Fruit fly (Drosophila melanogaster) whole organism, prepupa: Measurements from ENCODE around the gene CG4935.

ENCODE experiments used
- Blimp-1 ChIP-seq: fragments of 200-800 bp; sonication (Bioruptor generic); optimal IDR thresholded peaks from 3 replicates; lab custom pipeline; 2017; ENCODE audit warnings: missing biosample characterization, missing genetic modification characterization, mild to moderate bottlenecking, moderate library complexity, missing genetic modification reagents
- CG10669 ChIP-seq: fragments of 200-800 bp; sonication (Bioruptor generic); optimal IDR thresholded peaks from 3 replicates; lab custom pipeline; 2018; ENCODE audit warnings: missing biosample characterization, mild to moderate bottlenecking, missing genetic modification characterization, moderate library complexity
- CG11762 ChIP-seq: fragments of 200-800 bp; sonication (Bioruptor generic); optimal IDR thresholded peaks from 3 replicates; lab custom pipeline; 2016; ENCODE audit warnings: missing biosample characterization, missing genetic modification characterization; ENCODE audit not compliant: insufficient read depth
- CG11902 ChIP-seq: fragments of 200-800 bp; sonication (Bioruptor generic); optimal IDR thresholded peaks from 3 replicates; lab custom pipeline; 2016; ENCODE audit warnings: missing biosample characterization, missing genetic modification characterization
- CG15336 ChIP-seq: fragments of 200-800 bp; sonication (Bioruptor generic); IDR thresholded peaks from 2 replicates; pipeline ENCODE4 v1.3.6; 2022; ENCODE audit warnings: missing biosample characterization, missing genetic modification characterization
- CG1621 ChIP-seq: fragments of 200-800 bp; sonication (Bioruptor generic); optimal IDR thresholded peaks from 3 replicates; lab custom pipeline; 2018; ENCODE audit warnings: missing biosample characterization, mild to moderate bottlenecking, missing genetic modification characterization
- CG16779 ChIP-seq: fragments of 200-800 bp; sonication (Bioruptor generic); optimal IDR thresholded peaks from 3 replicates; lab custom pipeline; 2017; ENCODE audit warnings: missing biosample characterization, mild to moderate bottlenecking, missing genetic modification characterization
- CG3032 ChIP-seq: fragments of 200-800 bp; optimal IDR thresholded peaks from 2 replicates; lab custom pipeline; 2019; ENCODE audit warnings: missing biosample characterization, mild to moderate bottlenecking, missing genetic modification characterization, moderate library complexity
- CG31627 ChIP-seq: fragments of 200-800 bp; sonication (Bioruptor generic); optimal IDR thresholded peaks from 3 replicates; lab custom pipeline; 2016; ENCODE audit warnings: missing biosample characterization, missing genetic modification characterization
- CG32006 ChIP-seq: fragments of 200-800 bp; sonication (Bioruptor generic); optimal IDR thresholded peaks from 3 replicates; lab custom pipeline; 2017; ENCODE audit warnings: missing biosample characterization, mild to moderate bottlenecking, missing genetic modification characterization
- CG4318 ChIP-seq: fragments of 200-800 bp; sonication (Bioruptor generic); optimal IDR thresholded peaks from 3 replicates; lab custom pipeline; 2017; ENCODE audit warnings: missing biosample characterization, mild to moderate bottlenecking, missing genetic modification characterization
- CG6163 ChIP-seq: fragments of 200-800 bp; sonication (Bioruptor generic); IDR thresholded peaks from 3 replicates; pipeline ENCODE4 v1.3.6; 2022; ENCODE audit warnings: missing biosample characterization, missing genetic modification characterization
- CG6276 ChIP-seq: fragments of 200-800 bp; sonication (Bioruptor generic); optimal IDR thresholded peaks from 2 replicates; lab custom pipeline; 2017; ENCODE audit warnings: missing biosample characterization, mild to moderate bottlenecking, missing genetic modification characterization
- CG6792 ChIP-seq: fragments of 200-800 bp; sonication (Bioruptor generic); optimal IDR thresholded peaks from 3 replicates; lab custom pipeline; 2016; ENCODE audit warnings: missing biosample characterization, missing genetic modification characterization
- CG6808 ChIP-seq: fragments of 200-800 bp; sonication (Bioruptor generic); optimal IDR thresholded peaks from 3 replicates; lab custom pipeline; 2017; ENCODE audit warnings: missing biosample characterization, missing genetic modification characterization, mild to moderate bottlenecking, moderate library complexity, missing genetic modification reagents
- CG6854 ChIP-seq: fragments of 200-800 bp; sonication (Bioruptor generic); optimal IDR thresholded peaks from 2 replicates; lab custom pipeline; 2017; ENCODE audit warnings: missing biosample characterization, mild to moderate bottlenecking, missing genetic modification characterization
- CG8119 ChIP-seq: fragments of 200-800 bp; sonication (Bioruptor generic); IDR thresholded peaks from 3 replicates; pipeline ENCODE4 v1.3.6; 2022; ENCODE audit warnings: missing biosample characterization, missing genetic modification characterization
- CG8319 ChIP-seq: fragments of 200-800 bp; sonication (Bioruptor generic); optimal IDR thresholded peaks from 3 replicates; lab custom pipeline; 2016; ENCODE audit warnings: missing biosample characterization, missing genetic modification characterization
- CG9139 ChIP-seq: fragments of 200-800 bp; sonication (Bioruptor generic); optimal IDR thresholded peaks from 3 replicates; lab custom pipeline; 2017; ENCODE audit warnings: missing biosample characterization, mild to moderate bottlenecking, missing genetic modification characterization
- Eip75B ChIP-seq: fragments of 200-800 bp; sonication (Bioruptor generic); optimal IDR thresholded peaks from 3 replicates; lab custom pipeline; 2016; ENCODE audit warnings: missing biosample characterization, missing genetic modification characterization
- Eip78C ChIP-seq: fragments of 200-800 bp; sonication (Bioruptor generic); peaks from one replicate; lab custom pipeline; 2016; ENCODE audit warnings: missing biosample characterization, missing genetic modification characterization
- Eip93F ChIP-seq: fragments of 200-800 bp; sonication (Bioruptor generic); optimal IDR thresholded peaks from 2 replicates; lab custom pipeline; 2016; ENCODE audit warnings: missing biosample characterization, mild to moderate bottlenecking, missing genetic modification characterization
- Ets21C ChIP-seq: fragments of 200-800 bp; sonication (Bioruptor generic); optimal IDR thresholded peaks from 3 replicates; lab custom pipeline; 2016; ENCODE audit warnings: missing biosample characterization, missing genetic modification characterization
- Hr38 ChIP-seq: sonication (Bioruptor generic); optimal IDR thresholded peaks from 2 replicates; lab custom pipeline; 2016; ENCODE audit warnings: missing biosample characterization, missing genetic modification characterization
- Hr39 ChIP-seq: fragments of 200-800 bp; sonication (Bioruptor generic); optimal IDR thresholded peaks from 2 replicates; lab custom pipeline; 2016; ENCODE audit warnings: missing biosample characterization, missing genetic modification characterization
- Hr4 ChIP-seq: fragments of 200-800 bp; sonication (Bioruptor generic); optimal IDR thresholded peaks from 3 replicates; lab custom pipeline; 2016; ENCODE audit warnings: missing biosample characterization, missing genetic modification characterization
- Lpt ChIP-seq: fragments of 200-800 bp; sonication (Bioruptor generic); optimal IDR thresholded peaks from 3 replicates; lab custom pipeline; 2016; ENCODE audit warnings: missing biosample characterization, missing genetic modification characterization
- Met ChIP-seq: fragments of 200-800 bp; sonication (Bioruptor generic); optimal IDR thresholded peaks from 3 replicates; lab custom pipeline; 2016; ENCODE audit warnings: missing biosample characterization, missing genetic modification characterization
- Sox102F ChIP-seq: fragments of 200-800 bp; sonication (Bioruptor generic); optimal IDR thresholded peaks from 2 replicates; lab custom pipeline; 2016; ENCODE audit warnings: missing biosample characterization, mild to moderate bottlenecking, missing genetic modification characterization
- Sox14 ChIP-seq: fragments of 200-800 bp; sonication (Bioruptor generic); optimal IDR thresholded peaks from 3 replicates; lab custom pipeline; 2016; ENCODE audit warnings: missing biosample characterization, missing genetic modification characterization
- Sox15 ChIP-seq: fragments of 200-800 bp; sonication (Bioruptor generic); optimal IDR thresholded peaks from 3 replicates; lab custom pipeline; 2016; ENCODE audit warnings: missing biosample characterization, missing genetic modification characterization
- achi ChIP-seq: fragments of 200-800 bp; sonication (Bioruptor generic); optimal IDR thresholded peaks from 3 replicates; lab custom pipeline; 2016; ENCODE audit warnings: missing biosample characterization, missing genetic modification characterization
- acj6 ChIP-seq: fragments of 200-800 bp; sonication (Bioruptor generic); optimal IDR thresholded peaks from 3 replicates; lab custom pipeline; 2016; ENCODE audit warnings: missing biosample characterization, missing genetic modification characterization
- dac ChIP-seq: fragments of 200-800 bp; sonication (Bioruptor generic); optimal IDR thresholded peaks from 2 replicates; lab custom pipeline; 2017; ENCODE audit warnings: missing biosample characterization, mild to moderate bottlenecking, missing genetic modification characterization
- dsx ChIP-seq: fragments of 200-800 bp; optimal IDR thresholded peaks from 3 replicates; lab custom pipeline; 2019; ENCODE audit warnings: missing biosample characterization, mild to moderate bottlenecking, missing genetic modification characterization, moderate library complexity; ENCODE audit not compliant: poor library complexity, severe bottlenecking
- esn ChIP-seq: fragments of 200-800 bp; sonication (Bioruptor generic); optimal IDR thresholded peaks from 2 replicates; lab custom pipeline; 2016; ENCODE audit warnings: missing biosample characterization, mild to moderate bottlenecking, missing genetic modification characterization, moderate library complexity
- fd85E ChIP-seq: fragments of 200-800 bp; sonication (Bioruptor generic); optimal IDR thresholded peaks from 3 replicates; lab custom pipeline; 2016; ENCODE audit warnings: missing biosample characterization, missing genetic modification characterization
- fkh ChIP-seq: fragments of 200-800 bp; sonication (Bioruptor generic); optimal IDR thresholded peaks from 3 replicates; lab custom pipeline; 2017; ENCODE audit warnings: missing biosample characterization, mild to moderate bottlenecking, missing genetic modification characterization, moderate library complexity
- lz ChIP-seq: fragments of 200-800 bp; sonication (Bioruptor generic); optimal IDR thresholded peaks from 3 replicates; lab custom pipeline; 2016; ENCODE audit warnings: missing biosample characterization, missing genetic modification characterization
- pdm3 ChIP-seq: fragments of 200-800 bp; sonication (Bioruptor generic); optimal IDR thresholded peaks from 3 replicates; lab custom pipeline; 2016; ENCODE audit warnings: missing biosample characterization, missing genetic modification characterization
- ss ChIP-seq, 2 experiments: fragments of 200-800 bp; sonication (Bioruptor generic); optimal IDR thresholded peaks; 2 replicates in 1 of 2; 3 replicates in 1 of 2; lab custom pipeline; 2017 to 2018; ENCODE audit warnings: mild to moderate bottlenecking in 2 of 2, missing biosample characterization in 2 of 2, missing genetic modification characterization in 2 of 2, moderate library complexity in 1 of 2
- svp ChIP-seq: fragments of 200-800 bp; sonication (Bioruptor generic); peaks from one replicate; lab custom pipeline; 2016; ENCODE audit warnings: missing biosample characterization, missing genetic modification characterization
- topi ChIP-seq: fragments of 200-800 bp; sonication (Bioruptor generic); optimal IDR thresholded peaks from 3 replicates; lab custom pipeline; 2016; ENCODE audit warnings: missing biosample characterization, missing genetic modification characterization

The CG4935 gene

DNA sequence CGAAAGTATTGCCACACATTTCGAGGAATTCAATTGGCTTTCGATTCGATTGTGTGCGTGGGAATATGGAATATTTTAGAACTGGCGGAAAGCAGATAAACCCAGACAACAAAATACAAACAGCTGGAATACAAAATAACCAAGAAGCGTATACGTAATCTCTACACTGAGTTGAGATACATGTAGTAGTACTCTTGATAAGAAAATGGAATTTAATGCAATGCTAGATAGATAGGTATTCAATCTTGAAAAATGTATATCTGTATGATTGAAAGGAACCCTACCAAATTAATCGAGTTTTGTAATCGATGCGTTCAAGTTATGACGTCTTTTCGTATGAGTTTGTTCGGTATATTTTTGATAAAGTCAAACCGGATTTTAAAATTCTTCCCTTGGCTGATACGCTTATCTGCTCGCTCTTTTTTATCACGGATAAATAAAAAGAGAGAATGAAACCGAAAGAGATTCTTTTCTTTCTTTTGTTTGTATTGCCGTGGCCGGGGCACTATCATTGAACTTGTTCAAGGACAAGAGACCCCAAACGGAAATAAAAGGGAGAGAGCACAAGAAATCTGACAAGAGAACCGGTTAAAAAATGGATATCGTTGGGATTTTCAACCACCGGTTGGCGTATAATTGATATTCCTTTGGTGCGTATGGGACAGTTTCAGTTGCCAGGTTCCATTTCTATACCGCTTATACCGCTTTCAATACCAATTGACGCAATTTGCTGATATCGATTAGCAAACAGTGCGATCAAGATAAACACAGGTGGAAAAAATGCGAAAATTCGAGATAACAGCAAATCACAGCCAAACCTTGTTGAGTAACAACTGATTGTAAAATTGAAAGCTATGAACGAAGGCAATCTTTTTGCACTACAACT is 6.5 kb upstream of the CG4935 start (continued):
- TF ChIP-seq Lpt (GFP tag; lab: Kevin White, UChicago) (no peak), CG8319 (GFP tag; lab: Kevin White, UChicago) (no peak), Hr38 (GFP tag; lab: Kevin White, UChicago) (no peak), CG32006 (no peak), Hr4 (GFP tag; lab: Kevin White, UChicago) (no peak), CG31627 (GFP tag; lab: Kevin White, UChicago) (no peak), esn (GFP tag; lab: Kevin White, UChicago) (no peak), Eip78C (GFP tag; lab: Kevin White, UChicago) (peak; percentile 73), CG6276 (GFP tag; lab: Kevin White, UChicago) (no peak), Sox15 (no peak), CG8119 (GFP tag; lab: Robert Waterston, UW) (no peak)

DNA sequence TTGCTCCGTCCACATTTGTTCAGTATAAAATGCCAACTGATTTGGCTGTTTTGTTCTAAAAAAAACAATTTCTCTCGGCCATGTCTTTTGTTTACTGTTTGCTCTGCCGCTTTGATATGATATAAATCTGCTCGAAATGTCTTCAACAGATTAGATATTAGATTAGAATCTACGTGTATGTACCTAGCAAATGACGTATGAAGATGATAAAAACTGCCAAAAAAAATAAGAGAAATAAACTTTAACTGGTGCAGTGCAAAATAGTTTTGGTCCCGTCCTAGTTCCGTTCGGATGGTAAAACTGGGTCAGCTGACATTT is 5.9 kb upstream of the CG4935 start:
- TF ChIP-seq CG11902 (GFP tag; lab: Kevin White, UChicago) (no peak), fkh (GFP tag; lab: Kevin White, UChicago) (peak; percentile 32)

DNA sequence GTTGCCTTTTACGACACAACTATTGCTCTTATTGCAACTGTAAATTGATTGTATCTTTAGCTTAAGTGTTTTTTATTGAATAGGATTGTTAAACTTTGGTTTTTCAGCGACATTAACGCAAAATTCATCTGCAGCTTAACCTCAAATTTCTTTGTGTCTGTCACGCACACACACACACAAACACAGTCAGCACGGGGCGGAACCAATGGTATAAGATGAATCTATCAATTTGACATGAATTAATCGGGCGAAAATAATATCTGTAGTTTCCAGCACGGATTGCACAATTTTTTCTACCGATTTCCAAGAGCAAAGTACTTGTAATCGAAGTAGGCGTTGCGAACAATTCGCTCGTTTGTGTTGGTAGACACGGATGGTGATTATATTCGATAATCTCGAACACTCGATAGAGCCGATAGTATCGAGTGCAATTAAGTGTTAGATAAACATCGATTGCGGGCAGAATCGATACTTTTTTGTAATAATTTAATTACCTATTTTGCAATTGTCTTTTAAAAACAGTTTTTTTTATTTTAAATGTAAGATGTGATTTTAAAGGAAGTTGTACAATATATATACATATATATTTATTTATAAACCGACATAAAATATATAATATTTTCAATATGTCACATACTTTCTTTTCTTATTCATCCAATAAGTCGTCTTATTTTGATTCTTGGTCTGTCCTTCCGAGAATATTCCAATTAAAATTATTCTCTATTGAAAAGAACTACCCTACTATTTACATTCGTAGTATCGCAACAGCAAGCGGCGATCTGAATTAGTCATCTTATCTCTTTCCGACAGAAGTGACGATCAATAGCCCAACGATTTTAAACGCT is 4.5 kb upstream of the CG4935 start, which contains the start of the genes PRL-1 and EndoGI:
Gene PRL-1 (minus strand): TSS at position 380 of the 845 bp plus-strand sequence.
Gene EndoGI (plus strand): TSS at position 462 of the 845 bp plus-strand sequence.
- TF ChIP-seq CG11762 (GFP tag; lab: Kevin White, UChicago) (peak; percentile 37), pdm3 (GFP tag; lab: Kevin White, UChicago) (no peak), CG10669 (GFP tag; lab: Kevin White, UChicago) (peak; percentile 61), dac (GFP tag; lab: Kevin White, UChicago) (no peak), CG1621 (tag; lab: Kevin White, UChicago) (peak; percentile 2), CG15336 (GFP tag; lab: Robert Waterston, UW) (peak; percentile 93), CG32006 (peak; percentile 68), CG4318 (no peak), CG3032 (tag; lab: Kevin White, UChicago) (peak; percentile 79), ss (GFP tag; optimal IDR thresholded peaks at IDR 0.05; lab: Kevin White, UChicago) (peak; percentile 13 to 54), CG11902 (GFP tag; lab: Kevin White, UChicago) (no peak), dsx (GFP tag; lab: Kevin White, UChicago) (peak; percentile 79), achi (GFP tag; lab: Kevin White, UChicago) (peak; percentile 72), Sox102F (GFP tag; lab: Kevin White, UChicago) (no peak), CG31627 (GFP tag; lab: Kevin White, UChicago) (peak; percentile 28), CG8119 (GFP tag; lab: Robert Waterston, UW) (peak; percentile 92), CG6276 (GFP tag; lab: Kevin White, UChicago) (no peak), CG16779 (tag; lab: Kevin White, UChicago) (no peak), CG6808 (peak; percentile 56), acj6 (GFP tag; lab: Kevin White, UChicago) (peak; percentile 80), CG8319 (GFP tag; lab: Kevin White, UChicago) (peak; percentile 40), Hr39 (GFP tag; lab: Kevin White, UChicago) (no peak), lz (peak; percentile 34), Eip75B (GFP tag; lab: Kevin White, UChicago) (peak; percentile 15), fd85E (no peak), topi (GFP tag; lab: Kevin White, UChicago) (peak; percentile 41), svp (no peak), CG6163 (GFP tag; lab: Robert Waterston, UW) (peak; percentile 93), CG6854 (no peak), Ets21C (no peak), Blimp-1 (GFP tag; lab: Kevin White, UChicago) (peak; percentile 39), Sox14 (GFP tag; lab: Kevin White, UChicago) (peak; percentile 68), CG6792 (GFP tag; lab: Kevin White, UChicago) (peak; percentile 74), CG9139 (peak; percentile 68), Lpt (GFP tag; lab: Kevin White, UChicago) (peak; percentile 45), esn (GFP tag; lab: Kevin White, UChicago) (peak; percentile 67), Hr38 (GFP tag; lab: Kevin White, UChicago) (no peak), Met (GFP tag; lab: Kevin White, UChicago) (no peak), Eip93F (GFP tag; lab: Kevin White, UChicago) (peak; percentile 58)
